Worm (Caenorhabditis elegans): ENCODE results near the gene srx-68.

ce11 chrV:3874102-3874744 lies 38.3 kb upstream of the srx-68 start, which contains the start of gene nhr-158:
- no peak for TF ChIP-seq unc-62 (GFP tag; optimal IDR thresholded peaks at IDR 0.05)
- no peak for TF ChIP-seq nhr-237 (tag; optimal IDR thresholded peaks at IDR 0.05)
- no peak for TF ChIP-seq lin-13 (tag; optimal IDR thresholded peaks at IDR 0.05)
- TF ChIP-seq unc-39 (tag; optimal IDR thresholded peaks at IDR 0.05): no peak
- no peak for TF ChIP-seq elt-3 (tag; optimal IDR thresholded peaks at IDR 0.05)
- TF ChIP-seq snpc-4 (tag; optimal IDR thresholded peaks at IDR 0.05): no peak
- no peak for TF ChIP-seq blmp-1 (tag; optimal IDR thresholded peaks at IDR 0.05)
- no peak for TF ChIP-seq nhr-28 (tag; optimal IDR thresholded peaks at IDR 0.05)
- no peak for TF ChIP-seq nhr-76 (tag; optimal IDR thresholded peaks at IDR 0.05)
- TF ChIP-seq mep-1 (tag; optimal IDR thresholded peaks at IDR 0.05): no peak
- no peak for TF ChIP-seq lin-32 (GFP tag; optimal IDR thresholded peaks at IDR 0.05)
- no peak for TF ChIP-seq flh-1 (GFP tag; optimal IDR thresholded peaks at IDR 0.05)
- no peak for TF ChIP-seq tbx-8 (GFP tag; optimal IDR thresholded peaks at IDR 0.05)
- TF ChIP-seq pha-4 (tag; optimal IDR thresholded peaks at IDR 0.05): no peak
